Worm (Caenorhabditis elegans) whole organism, L1 larva: ENCODE measurements around the gene R05D3.12.
A peak's percentile ranks its signal among the peaks of the same experiment; 100 is the strongest.

Source experiments
- C34B4.2 ChIP-seq: sonication (generic microtip); optimal IDR thresholded peaks from 2 replicates; lab custom pipeline; 2017; ENCODE audit warnings: mild to moderate bottlenecking, missing genetic modification characterization, missing compliant biosample characterization
- Y116A8C.19 ChIP-seq: sonication (generic microtip); optimal IDR thresholded peaks from 2 replicates; lab custom pipeline; 2016; ENCODE audit warnings: missing compliant biosample characterization, missing genetic modification characterization, borderline replicate concordance
- aha-1 ChIP-seq: fragments of 150-350 bp; optimal IDR thresholded peaks from 2 replicates; lab custom pipeline; 2014; ENCODE audit warnings: missing biosample characterization, missing genetic modification characterization
- alr-1 ChIP-seq: fragments of 200-800 bp; sonication (Bioruptor generic); optimal IDR thresholded peaks from 2 replicates; lab custom pipeline; 2018; ENCODE audit warnings: borderline replicate concordance, mild to moderate bottlenecking, missing genetic modification characterization, missing compliant biosample characterization
- aly-2 ChIP-seq: fragments of 150-350 bp; optimal IDR thresholded peaks from 2 replicates; lab custom pipeline; 2014; ENCODE audit warnings: missing biosample characterization, missing genetic modification characterization
- ceh-8 ChIP-seq: fragments of 200-800 bp; sonication (Bioruptor generic); optimal IDR thresholded peaks from 2 replicates; lab custom pipeline; 2018; ENCODE audit warnings: mild to moderate bottlenecking, missing genetic modification characterization, moderate library complexity, missing compliant biosample characterization
- ceh-90 ChIP-seq: sonication (generic microtip); optimal IDR thresholded peaks from 2 replicates; lab custom pipeline; 2016; ENCODE audit warnings: missing genetic modification characterization, missing compliant biosample characterization
- ces-1 ChIP-seq: fragments of 150-350 bp; optimal IDR thresholded peaks from 2 replicates; lab custom pipeline; 2014; ENCODE audit warnings: missing biosample characterization, missing genetic modification reagents, missing genetic modification characterization
- efl-1 ChIP-seq, 4 experiments: fragments of 150-350 bp; optimal IDR thresholded peaks in 3 of 4; peaks in 1 of 4; 1 replicate in 1 of 4; 2 replicates in 3 of 4; lab custom pipeline; 2014; ENCODE audit warnings: missing biosample characterization in 2 of 4, missing genetic modification characterization in 2 of 4, missing genetic modification reagents in 2 of 4
- efl-3 ChIP-seq: fragments of 200-800 bp; sonication (Bioruptor generic); optimal IDR thresholded peaks from 2 replicates; lab custom pipeline; 2018; ENCODE audit warnings: mild to moderate bottlenecking, missing genetic modification characterization, missing compliant biosample characterization
- egl-13 ChIP-seq: sonication (generic microtip); optimal IDR thresholded peaks from 2 replicates; lab custom pipeline; 2016; ENCODE audit warnings: missing genotype, missing genetic modification reagents, missing genetic modification characterization, missing compliant biosample characterization
- ets-5 ChIP-seq: fragments of 200-800 bp; sonication (Bioruptor generic); IDR thresholded peaks from 2 replicates; pipeline ENCODE4 v1.3.6; 2022; ENCODE audit warnings: missing genetic modification characterization, missing compliant biosample characterization
- fkh-10 ChIP-seq: sonication (generic microtip); optimal IDR thresholded peaks from 2 replicates; lab custom pipeline; 2017; ENCODE audit warnings: missing biosample characterization, missing genetic modification reagents, missing genetic modification characterization
- fkh-8 ChIP-seq: sonication (generic microtip); optimal IDR thresholded peaks from 2 replicates; lab custom pipeline; 2016; ENCODE audit warnings: mild to moderate bottlenecking, missing genetic modification characterization, missing compliant biosample characterization
- fos-1 ChIP-seq: fragments of 150-350 bp; optimal IDR thresholded peaks from 2 replicates; lab custom pipeline; 2014; ENCODE audit warnings: missing biosample characterization, missing genetic modification characterization
- grh-1 ChIP-seq: fragments of 200-800 bp; sonication (Bioruptor generic); IDR thresholded peaks from 2 replicates; pipeline ENCODE4 v1.3.6; 2022; ENCODE audit warnings: missing genetic modification reagents, missing genetic modification characterization, missing compliant biosample characterization
- hlh-4 ChIP-seq: sonication (generic microtip); optimal IDR thresholded peaks from 2 replicates; lab custom pipeline; 2016; ENCODE audit warnings: mild to moderate bottlenecking, missing genetic modification characterization, missing compliant biosample characterization
- irx-1 ChIP-seq: sonication (generic microtip); optimal IDR thresholded peaks from 2 replicates; lab custom pipeline; 2016; ENCODE audit warnings: missing genetic modification characterization, missing compliant biosample characterization
- isw-1 ChIP-seq: fragments of 200-800 bp; sonication (Bioruptor generic); IDR thresholded peaks from 2 replicates; pipeline ENCODE4 v1.3.6; 2022; ENCODE audit warnings: missing genetic modification characterization, missing compliant biosample characterization
- lin-14 ChIP-seq: fragments of 200-800 bp; sonication (Bioruptor generic); optimal IDR thresholded peaks from 2 replicates; lab custom pipeline; 2018; ENCODE audit warnings: mild to moderate bottlenecking, missing genetic modification characterization, moderate library complexity, missing compliant biosample characterization
- lin-15B ChIP-seq: fragments of 150-350 bp; sonication (generic microtip); optimal IDR thresholded peaks from 3 replicates; lab custom pipeline; 2014; ENCODE audit warnings: missing biosample characterization, missing genetic modification characterization
- lin-39 ChIP-seq: fragments of 150-350 bp; optimal IDR thresholded peaks from 2 replicates; lab custom pipeline; 2014; ENCODE audit warnings: missing biosample characterization, missing genetic modification reagents, missing genetic modification characterization
- mab-9 ChIP-seq: fragments of 200-800 bp; sonication (Bioruptor generic); IDR thresholded peaks from 2 replicates; pipeline ENCODE4 v1.3.6; 2022; ENCODE audit warnings: missing genetic modification reagents, missing genetic modification characterization, missing compliant biosample characterization
- mdl-1 ChIP-seq, 2 experiments: fragments of 150-350 bp; optimal IDR thresholded peaks; 2 replicates each; lab custom pipeline; 2014 to 2017; ENCODE audit warnings: missing biosample characterization in 2 of 2, missing genetic modification characterization in 2 of 2, inconsistent platforms in 1 of 2
- mef-2 ChIP-seq: fragments of 150-350 bp; optimal IDR thresholded peaks from 2 replicates; lab custom pipeline; 2014; ENCODE audit warnings: missing biosample characterization, missing genetic modification characterization
- mep-1 ChIP-seq: fragments of 150-350 bp; optimal IDR thresholded peaks from 2 replicates; lab custom pipeline; 2014; ENCODE audit warnings: missing biosample characterization, missing genetic modification characterization
- nhr-11 ChIP-seq: fragments of 150-350 bp; optimal IDR thresholded peaks from 2 replicates; lab custom pipeline; 2014; ENCODE audit warnings: missing biosample characterization, missing genetic modification characterization
- nhr-20 ChIP-seq: sonication (generic microtip); optimal IDR thresholded peaks from 2 replicates; lab custom pipeline; 2016; ENCODE audit warnings: mild to moderate bottlenecking, missing genetic modification characterization, missing compliant biosample characterization
- nhr-237 ChIP-seq: fragments of 150-350 bp; optimal IDR thresholded peaks from 2 replicates; lab custom pipeline; 2014; ENCODE audit warnings: missing biosample characterization, missing genetic modification characterization
- nhr-28 ChIP-seq: fragments of 150-350 bp; optimal IDR thresholded peaks from 2 replicates; lab custom pipeline; 2014; ENCODE audit warnings: missing biosample characterization, missing genetic modification characterization
- nhr-71 ChIP-seq: sonication (generic microtip); optimal IDR thresholded peaks from 2 replicates; lab custom pipeline; 2016; ENCODE audit warnings: mild to moderate bottlenecking, missing genetic modification characterization, moderate library complexity, missing compliant biosample characterization
- nhr-76 ChIP-seq: sonication (generic microtip); optimal IDR thresholded peaks from 2 replicates; lab custom pipeline; 2017; ENCODE audit warnings: missing biosample characterization, missing genetic modification characterization
- nhr-85 ChIP-seq: sonication (generic microtip); peaks from one replicate; lab custom pipeline; 2016; ENCODE audit warnings: missing genetic modification characterization, inconsistent platforms, missing compliant biosample characterization
- pax-3 ChIP-seq: fragments of 200-800 bp; sonication (Bioruptor generic); optimal IDR thresholded peaks from 2 replicates; lab custom pipeline; 2018; ENCODE audit warnings: mild to moderate bottlenecking, missing genetic modification characterization, moderate library complexity, missing compliant biosample characterization
- pqm-1 ChIP-seq: sonication (generic microtip); optimal IDR thresholded peaks from 3 replicates; lab custom pipeline; 2017; ENCODE audit warnings: missing biosample characterization, missing genetic modification characterization
- rnt-1 ChIP-seq: sonication (generic microtip); optimal IDR thresholded peaks from 2 replicates; lab custom pipeline; 2016; ENCODE audit warnings: mild to moderate bottlenecking, missing genetic modification characterization, moderate library complexity, missing compliant biosample characterization
- snpc-4 ChIP-seq: fragments of 150-350 bp; optimal IDR thresholded peaks from 2 replicates; lab custom pipeline; 2014; ENCODE audit warnings: missing biosample characterization, missing genetic modification characterization
- snu-23 ChIP-seq: sonication (generic microtip); optimal IDR thresholded peaks from 2 replicates; lab custom pipeline; 2016; ENCODE audit warnings: missing genetic modification characterization, missing compliant biosample characterization
- sox-4 ChIP-seq: sonication (generic microtip); optimal IDR thresholded peaks from 2 replicates; lab custom pipeline; 2016; ENCODE audit warnings: missing genetic modification characterization, missing compliant biosample characterization
- sptf-1 ChIP-seq: fragments of 150-350 bp; optimal IDR thresholded peaks from 2 replicates; lab custom pipeline; 2014; ENCODE audit warnings: missing biosample characterization, missing genetic modification characterization
- swsn-7 ChIP-seq: sonication (generic microtip); optimal IDR thresholded peaks from 2 replicates; lab custom pipeline; 2016; ENCODE audit warnings: missing genetic modification characterization, missing compliant biosample characterization
- tbx-2 ChIP-seq: sonication (generic microtip); optimal IDR thresholded peaks from 2 replicates; lab custom pipeline; 2016; ENCODE audit warnings: missing genetic modification characterization, missing compliant biosample characterization
- tlp-1 ChIP-seq: fragments of 150-350 bp; optimal IDR thresholded peaks from 2 replicates; lab custom pipeline; 2014; ENCODE audit warnings: missing biosample characterization, missing genetic modification characterization
- unc-130 ChIP-seq: fragments of 150-350 bp; optimal IDR thresholded peaks from 2 replicates; lab custom pipeline; 2017; ENCODE audit warnings: missing biosample characterization, missing genetic modification characterization, inconsistent platforms
- unc-62 ChIP-seq: fragments of 150-350 bp; optimal IDR thresholded peaks from 2 replicates; lab custom pipeline; 2014; ENCODE audit warnings: missing biosample characterization, missing genetic modification reagents, missing genetic modification characterization
- unc-86 ChIP-seq: sonication (generic microtip); optimal IDR thresholded peaks from 2 replicates; lab custom pipeline; 2016; ENCODE audit warnings: missing genetic modification characterization, missing compliant biosample characterization
- unc-98 ChIP-seq: fragments of 200-800 bp; sonication (Bioruptor generic); IDR thresholded peaks from 2 replicates; pipeline ENCODE4 v1.3.6; 2022; ENCODE audit warnings: missing genetic modification characterization, missing compliant biosample characterization
- vab-15 ChIP-seq: sonication (generic microtip); optimal IDR thresholded peaks from 2 replicates; lab custom pipeline; 2017; ENCODE audit warnings: missing genotype, mild to moderate bottlenecking, missing genetic modification characterization, missing compliant biosample characterization
- zag-1 ChIP-seq: fragments of 150-350 bp; optimal IDR thresholded peaks from 2 replicates; lab custom pipeline; 2014; ENCODE audit warnings: missing biosample characterization, missing genetic modification characterization
- zip-4 ChIP-seq: fragments of 200-800 bp; sonication (Bioruptor generic); optimal IDR thresholded peaks from 2 replicates; lab custom pipeline; 2018; ENCODE audit warnings: mild to moderate bottlenecking, missing genetic modification characterization, moderate library complexity, missing compliant biosample characterization
- ztf-11 ChIP-seq, 2 experiments: sonication (generic microtip); optimal IDR thresholded peaks; 2 replicates each; lab custom pipeline; 2016 to 2017; ENCODE audit warnings: missing genetic modification characterization in 2 of 2, missing biosample characterization in 1 of 2, missing compliant biosample characterization in 1 of 2
- ztf-4 ChIP-seq: fragments of 150-350 bp; optimal IDR thresholded peaks from 2 replicates; lab custom pipeline; 2014; ENCODE audit warnings: missing biosample characterization, missing genetic modification characterization

Gene R05D3.12

DNA sequence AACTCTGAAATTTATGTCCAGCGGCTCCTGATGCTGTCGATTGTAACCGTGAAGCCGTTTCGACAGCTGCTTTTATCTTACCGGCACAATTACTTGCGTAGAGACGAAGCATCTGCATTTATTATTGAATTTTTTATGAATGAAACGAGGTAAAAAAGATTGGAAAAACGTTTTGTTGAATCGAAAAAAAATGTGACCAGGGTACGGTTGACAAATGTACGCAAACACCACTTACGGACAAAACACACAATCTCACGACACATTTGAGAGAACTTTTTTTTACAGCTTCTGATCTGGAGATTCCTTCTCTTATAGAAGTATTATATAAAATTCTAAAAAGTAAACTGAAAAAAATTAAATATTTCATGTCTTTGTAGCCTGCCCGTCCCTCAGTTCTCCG lies 49.0 kb upstream of the R05D3.12 start, which contains the start of the genes mrps-18A and ZC262.2 (continued):
- TF ChIP-seq mdl-1 (tag; optimal IDR thresholded peaks at IDR 0.05; lab: Kevin White, UChicago) (no peak), isw-1 (no peak), pqm-1 (tag; lab: Kevin White, UChicago) (no peak), lin-39 (no peak), tlp-1 (tag; lab: Kevin White, UChicago) (no peak), efl-3 (GFP tag; lab: Kevin White, UChicago) (no peak), zip-4 (no peak), grh-1 (GFP tag; lab: Robert Waterston, UW) (no peak), nhr-71 (tag; lab: Kevin White, UChicago) (peak; percentile 24), nhr-11 (tag; lab: Kevin White, UChicago) (no peak), ces-1 (GFP tag; lab: Kevin White, UChicago) (no peak), efl-1 (optimal IDR thresholded peaks at IDR 0.05; lab: Kevin White, UChicago) (peak; percentile 49 to 65), efl-1 (GFP tag; optimal IDR thresholded peaks at IDR 0.05 in 1 of 2; lab: Kevin White, UChicago) (peak; percentile 69 to 85), snu-23 (peak; percentile 45), zag-1 (tag; lab: Kevin White, UChicago) (no peak), aly-2 (tag; lab: Kevin White, UChicago) (no peak), rnt-1 (tag; lab: Kevin White, UChicago) (peak; percentile 10), tbx-2 (tag; lab: Kevin White, UChicago) (peak; percentile 0), ets-5 (GFP tag; lab: Robert Waterston, UW) (no peak), alr-1 (tag; lab: Kevin White, UChicago) (no peak), C34B4.2 (tag; lab: Kevin White, UChicago) (no peak), egl-13 (tag; lab: Kevin White, UChicago) (no peak), ceh-8 (GFP tag; lab: Kevin White, UChicago) (no peak), mab-9 (GFP tag; lab: Robert Waterston, UW) (no peak), snpc-4 (no peak), lin-15B (tag; lab: Kevin White, UChicago) (no peak), nhr-20 (no peak), aha-1 (tag; lab: Kevin White, UChicago) (no peak), unc-86 (tag; lab: Kevin White, UChicago) (no peak), irx-1 (tag; lab: Kevin White, UChicago) (peak; percentile 22), fkh-8 (tag; lab: Kevin White, UChicago) (no peak), fos-1 (tag; lab: Kevin White, UChicago) (no peak), unc-62 (no peak), mef-2 (tag; lab: Kevin White, UChicago) (no peak), nhr-237 (tag; lab: Kevin White, UChicago) (no peak), sox-4 (tag; lab: Kevin White, UChicago) (no peak), nhr-85 (tag; lab: Kevin White, UChicago) (no peak), nhr-76 (no peak), ztf-11 (tag; optimal IDR thresholded peaks at IDR 0.05; lab: Kevin White, UChicago) (no peak), unc-98 (no peak), vab-15 (tag; lab: Kevin White, UChicago) (no peak), unc-130 (peak; percentile 55), hlh-4 (tag; lab: Kevin White, UChicago) (no peak), mep-1 (tag; lab: Kevin White, UChicago) (peak; percentile 66), pax-3 (no peak), ztf-4 (tag; lab: Kevin White, UChicago) (no peak), nhr-28 (tag; lab: Kevin White, UChicago) (no peak), fkh-10 (GFP tag; lab: Kevin White, UChicago) (no peak), lin-14 (GFP tag; lab: Kevin White, UChicago) (no peak), swsn-7 (no peak), Y116A8C.19 (tag; lab: Kevin White, UChicago) (no peak), ceh-90 (tag; lab: Kevin White, UChicago) (no peak), sptf-1 (tag; lab: Kevin White, UChicago) (no peak)
